Worm (Caenorhabditis elegans): ENCODE data around the gene Y48G9A.6.

Y48G9A.6 gene

DNA sequence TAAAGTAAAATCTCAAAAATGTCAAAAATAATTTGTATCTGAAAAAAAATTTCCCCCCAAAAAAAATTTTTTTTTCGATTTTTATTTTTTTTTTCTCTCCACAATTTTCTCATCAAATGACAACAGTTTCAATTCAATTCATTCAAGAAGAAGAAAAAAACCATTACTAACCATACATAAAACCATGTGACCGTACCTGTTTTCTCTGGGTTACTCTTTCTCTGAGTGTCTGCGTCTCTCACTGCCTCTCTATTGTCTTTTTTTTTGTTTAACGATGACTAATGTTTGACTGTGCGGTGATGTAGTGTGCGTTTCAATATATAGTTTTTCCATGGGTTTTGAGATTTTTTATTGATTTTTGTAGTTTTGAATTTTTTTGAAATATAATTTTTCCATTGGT lies 26.9 kb upstream of the Y48G9A.6 start (continued):
- peak in 1 of 2 experiments; percentile 66 for TF ChIP-seq mdl-1 (tag; optimal IDR thresholded peaks at IDR 0.05)

DNA sequence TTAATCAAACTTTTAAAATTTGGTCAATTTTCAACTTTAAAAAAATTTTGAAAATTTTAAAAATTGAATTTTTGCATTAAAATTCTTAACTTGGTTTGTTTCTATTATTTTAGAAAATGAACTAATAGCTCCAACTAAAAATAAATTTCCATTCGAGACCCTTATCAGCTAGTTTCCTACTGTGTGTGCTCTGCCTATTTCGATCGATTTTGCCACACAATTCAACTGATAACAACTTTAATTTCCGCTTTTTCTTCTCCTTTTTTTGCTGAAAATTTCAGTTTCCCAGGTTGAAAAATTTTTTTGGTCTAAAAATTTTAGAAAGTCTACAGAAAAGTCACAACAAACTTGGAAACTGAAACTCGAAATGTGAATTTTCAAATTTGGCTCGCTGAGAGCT lies 26.3 kb upstream of the Y48G9A.6 start:
- TF ChIP-seq nhr-28 (tag; optimal IDR thresholded peaks at IDR 0.05), result peak; percentile 65
- TF ChIP-seq skn-1 (tag; optimal IDR thresholded peaks at IDR 0.05), result no peak
- TF ChIP-seq unc-62 (GFP tag; optimal IDR thresholded peaks at IDR 0.05 in 1 of 2), result peak in 1 of 2 experiments; percentile 57
- TF ChIP-seq unc-62 (tag; optimal IDR thresholded peaks at IDR 0.05), result no peak
- peak; percentile 64 for TF ChIP-seq pqm-1 (tag; optimal IDR thresholded peaks at IDR 0.05)
- no peak for TF ChIP-seq daf-16 (GFP tag; optimal IDR thresholded peaks at IDR 0.05)
- peak; percentile 54 for TF ChIP-seq daf-16 (tag; optimal IDR thresholded peaks at IDR 0.05)
- peak; percentile 6; the same call in 1 of the 2 replicates for TF ChIP-seq dmd-6 (GFP tag; IDR thresholded peaks at IDR 0.05)
- peak; percentile 20 for TF ChIP-seq dve-1 (tag; optimal IDR thresholded peaks at IDR 0.05; ENCODE audit: insufficient read depth)
- TF ChIP-seq ceh-82 (tag; optimal IDR thresholded peaks at IDR 0.05), result no peak

DNA sequence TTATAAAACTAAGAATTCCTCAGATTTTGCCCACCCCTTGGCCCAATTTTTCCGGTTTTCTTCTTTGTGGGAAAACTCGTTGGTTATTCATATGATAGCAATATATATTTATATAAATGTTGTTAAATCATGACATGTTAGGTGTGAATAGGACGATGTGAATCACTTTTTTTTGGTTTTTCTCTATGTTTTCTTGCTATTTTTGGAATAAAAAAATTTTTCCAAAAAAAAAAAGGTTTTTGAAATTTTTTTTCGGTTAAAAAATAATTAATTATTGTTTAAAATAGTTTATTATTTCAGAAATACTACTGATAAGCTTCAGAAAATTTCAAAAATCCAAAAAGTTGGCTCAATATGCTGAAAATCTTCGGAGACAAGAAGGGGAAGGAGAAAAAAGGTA lies 25.2 kb upstream of the Y48G9A.6 start, which contains the start of gene Y48G9A.9:
TSS of gene Y48G9A.9 (plus strand) at position 301 of the 400 bp plus-strand sequence.
- TF ChIP-seq dmd-6 (GFP tag; IDR thresholded peaks at IDR 0.05) (no peak), ceh-44 (GFP tag; IDR thresholded peaks at IDR 0.05) (no peak), Y105C5A.15 (GFP tag; IDR thresholded peaks at IDR 0.05) (no peak), dmd-9 (GFP tag; IDR thresholded peaks at IDR 0.05) (no peak), aly-2 (tag; optimal IDR thresholded peaks at IDR 0.05) (no peak), lin-29 (GFP tag; IDR thresholded peaks at IDR 0.05) (no peak), gei-8 (GFP tag; optimal IDR thresholded peaks at IDR 0.05) (no peak), ceh-82 (tag; optimal IDR thresholded peaks at IDR 0.05) (no peak), arid-1 (GFP tag; conservative IDR thresholded peaks at IDR 0.05) (no peak), dve-1 (tag; optimal IDR thresholded peaks at IDR 0.05; ENCODE audit: insufficient read depth) (no peak), nhr-11 (tag; optimal IDR thresholded peaks at IDR 0.05) (no peak), unc-130 (GFP tag; optimal IDR thresholded peaks at IDR 0.05) (no peak), F37D6.2 (tag; optimal IDR thresholded peaks at IDR 0.05) (no peak), daf-16 (GFP tag; optimal IDR thresholded peaks at IDR 0.05) (no peak), daf-16 (tag; optimal IDR thresholded peaks at IDR 0.05) (no peak), tag-97 (GFP tag; IDR thresholded peaks at IDR 0.05) (no peak), attf-4 (tag; optimal IDR thresholded peaks at IDR 0.05) (no peak), madf-9 (GFP tag; conservative IDR thresholded peaks at IDR 0.05) (no peak)

DNA sequence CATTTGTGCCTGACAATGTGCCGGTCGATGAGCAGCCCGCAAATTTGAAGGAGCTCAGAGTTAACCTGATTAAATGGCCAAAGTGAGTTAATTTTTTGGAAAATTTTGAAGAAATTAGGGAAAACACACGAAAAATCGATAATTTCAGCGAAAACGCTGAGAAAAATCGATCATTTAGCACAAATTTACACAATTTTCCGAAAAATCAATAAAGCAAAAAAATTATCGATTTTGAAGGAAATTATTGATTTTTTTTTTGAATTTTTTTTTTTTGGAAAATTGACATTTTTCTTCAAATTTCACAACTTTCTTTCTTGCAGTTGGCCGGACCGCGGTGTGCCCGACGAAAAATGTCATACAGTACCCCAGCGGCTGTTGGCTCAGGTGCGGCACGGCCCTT lies 19.5 kb upstream of the Y48G9A.6 start:
- no peak for TF ChIP-seq Y5F2A.4 (GFP tag; optimal IDR thresholded peaks at IDR 0.05)
- TF ChIP-seq ceh-28 (tag; optimal IDR thresholded peaks at IDR 0.05), result peak; percentile 85

DNA sequence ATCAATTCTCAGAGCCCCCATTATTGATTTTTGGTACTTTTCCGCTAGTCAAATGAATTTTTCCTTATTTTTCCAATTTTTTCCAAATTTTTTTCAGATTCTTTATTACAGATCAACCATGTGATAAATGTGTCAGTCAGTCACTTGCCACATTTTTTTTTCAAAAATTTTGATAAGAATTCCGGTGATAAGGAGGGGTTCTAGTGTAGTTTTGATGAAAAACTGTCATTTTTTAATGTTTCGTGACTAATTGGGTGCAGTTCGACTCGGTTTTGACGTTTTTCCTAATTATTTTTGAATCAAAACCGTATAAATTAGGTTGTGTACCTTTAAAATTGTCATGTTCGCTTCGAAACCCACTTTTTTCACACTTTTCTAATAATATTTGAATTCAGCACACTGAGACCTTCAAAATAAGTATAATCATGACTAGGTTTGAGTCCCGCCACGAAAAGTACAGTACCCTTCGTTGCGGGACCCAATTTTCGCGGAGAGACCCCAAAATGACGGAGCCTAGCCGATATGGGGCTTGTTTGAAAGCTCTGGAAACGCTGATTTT lies 17.8 kb upstream of the Y48G9A.6 start:
- TF ChIP-seq nhr-237 (tag; optimal IDR thresholded peaks at IDR 0.05) (no peak), egl-27 (tag; optimal IDR thresholded peaks at IDR 0.05) (no peak), Y48G9A.11 (GFP tag; IDR thresholded peaks at IDR 0.05) (no peak), hlh-30 (tag; optimal IDR thresholded peaks at IDR 0.05; ENCODE audit: insufficient read depth) (peak; percentile 53), lin-13 (GFP tag; optimal IDR thresholded peaks at IDR 0.05) (peak; percentile 19), lsy-2 (tag; optimal IDR thresholded peaks at IDR 0.05) (peak in 1 of 2 experiments; percentile 34), F10B5.3 (tag; optimal IDR thresholded peaks at IDR 0.05) (no peak), mep-1 (tag; optimal IDR thresholded peaks at IDR 0.05) (peak; percentile 21), spr-1 (tag; optimal IDR thresholded peaks at IDR 0.05) (no peak), tra-1 (GFP tag; IDR thresholded peaks at IDR 0.05) (0 out of 2 replicates have a peak, but pooled peaks have one; percentile 27), sdz-12 (GFP tag; optimal IDR thresholded peaks at IDR 0.05) (no peak), hmg-1.1 (GFP tag; IDR thresholded peaks at IDR 0.05) (no peak), hlh-11 (tag; optimal IDR thresholded peaks at IDR 0.05) (peak; percentile 78), ztf-11 (tag; optimal IDR thresholded peaks at IDR 0.05) (no peak), Y5F2A.4 (GFP tag; optimal IDR thresholded peaks at IDR 0.05) (no peak), unc-39 (tag; optimal IDR thresholded peaks at IDR 0.05) (no peak), ceh-32 (tag; optimal IDR thresholded peaks at IDR 0.05; ENCODE audit: poor library complexity) (no peak), snpc-4 (tag; optimal IDR thresholded peaks at IDR 0.05) (no peak), ceh-20 (GFP tag; IDR thresholded peaks at IDR 0.05) (no peak), mes-2 (tag; optimal IDR thresholded peaks at IDR 0.05; ENCODE audit: poor library complexity, severe bottlenecking) (no peak)
